Worm (Caenorhabditis elegans): ENCODE data around the gene F28E10.1.

ce11 chrIV:4608661-4609060, 40.0 kb downstream of the F28E10.1 start:
- TF ChIP-seq daf-16 (GFP tag; optimal IDR thresholded peaks at IDR 0.05), result no peak
- no peak for TF ChIP-seq daf-16 (tag; optimal IDR thresholded peaks at IDR 0.05)
- TF ChIP-seq T26A8.4 (GFP tag; IDR thresholded peaks at IDR 0.05), result no peak
